Worm (Caenorhabditis elegans) whole organism, L4 larva: ENCODE results near the gene clh-4.

Source experiments
- F44E2.7 ChIP-seq: fragments of 200-800 bp; sonication (Bioruptor generic); IDR thresholded peaks from 2 replicates; pipeline ENCODE4 v2.1.2; 2022; ENCODE audit warnings: missing genetic modification characterization, missing compliant biosample characterization
- F49E8.2 ChIP-seq: sonication (generic microtip); optimal IDR thresholded peaks from 2 replicates; lab custom pipeline; 2016; ENCODE audit warnings: missing compliant biosample characterization, mild to moderate bottlenecking, missing genetic modification characterization, borderline replicate concordance
- Y105C5A.15 ChIP-seq: fragments of 200-800 bp; sonication (Bioruptor generic); IDR thresholded peaks from 2 replicates; pipeline ENCODE4 v1.3.6; 2022; ENCODE audit warnings: missing genetic modification characterization, missing compliant biosample characterization
- Y75B8A.6 ChIP-seq: fragments of 200-800 bp; sonication (Bioruptor generic); IDR thresholded peaks from 2 replicates; pipeline ENCODE4 v1.3.6; 2022; ENCODE audit warnings: missing genetic modification reagents, missing genetic modification characterization, missing compliant biosample characterization
- ZK337.2 ChIP-seq: fragments of 200-800 bp; sonication (Bioruptor generic); IDR thresholded peaks from 2 replicates; pipeline ENCODE4 v1.3.6; 2022; ENCODE audit warnings: missing genetic modification reagents, missing genetic modification characterization, missing compliant biosample characterization
- ama-1 ChIP-seq: fragments of 150-350 bp; optimal IDR thresholded peaks from 2 replicates; lab custom pipeline; 2014; ENCODE audit warnings: inconsistent platforms, mixed read lengths
- arid-1 ChIP-seq: fragments of 200-800 bp; sonication (Bioruptor generic); conservative IDR thresholded peaks from 2 replicates; pipeline ENCODE4 v1.3.6; 2022; ENCODE audit warnings: missing genetic modification reagents, missing genetic modification characterization, missing compliant biosample characterization
- attf-4 ChIP-seq: sonication (generic microtip); optimal IDR thresholded peaks from 3 replicates; lab custom pipeline; 2017; ENCODE audit warnings: missing biosample characterization, missing genetic modification characterization
- ceh-20 ChIP-seq: fragments of 200-800 bp; sonication (Bioruptor generic); IDR thresholded peaks from 2 replicates; pipeline ENCODE4 v1.3.6; 2022; ENCODE audit warnings: missing genetic modification reagents, missing genetic modification characterization, missing compliant biosample characterization
- ceh-32 ChIP-seq: sonication (generic microtip); optimal IDR thresholded peaks from 2 replicates; lab custom pipeline; 2016; ENCODE audit warnings: mild to moderate bottlenecking, missing genetic modification characterization, missing compliant biosample characterization; ENCODE audit not compliant: poor library complexity
- ceh-44 ChIP-seq: fragments of 200-800 bp; sonication (Bioruptor generic); IDR thresholded peaks from 2 replicates; pipeline ENCODE4 v1.3.6; 2022; ENCODE audit warnings: missing genetic modification reagents, missing genetic modification characterization, missing compliant biosample characterization
- ces-1 ChIP-seq: fragments of 150-350 bp; sonication (generic microtip); optimal IDR thresholded peaks from 4 replicates; lab custom pipeline; 2014; ENCODE audit warnings: missing biosample characterization, missing genetic modification reagents, missing genetic modification characterization
- ctbp-1 ChIP-seq: fragments of 200-800 bp; sonication (Bioruptor generic); IDR thresholded peaks from 2 replicates; pipeline ENCODE4 v1.3.6; 2022; ENCODE audit warnings: missing genetic modification reagents, missing genetic modification characterization, missing compliant biosample characterization
- daf-8 ChIP-seq: fragments of 200-800 bp; sonication (Bioruptor generic); IDR thresholded peaks from 2 replicates; pipeline ENCODE4 v1.3.6; 2022; ENCODE audit warnings: missing genetic modification characterization, missing compliant biosample characterization
- dmd-6 ChIP-seq: fragments of 200-800 bp; sonication (Bioruptor generic); IDR thresholded peaks from 2 replicates; pipeline ENCODE4 v1.3.6; 2022; ENCODE audit warnings: missing genetic modification reagents, missing genetic modification characterization, missing compliant biosample characterization
- dmd-8 ChIP-seq: fragments of 200-800 bp; sonication (Bioruptor generic); IDR thresholded peaks from 2 replicates; pipeline ENCODE4 v1.3.6; 2022; ENCODE audit warnings: missing genetic modification characterization, missing compliant biosample characterization
- dmd-9 ChIP-seq: fragments of 200-800 bp; sonication (Bioruptor generic); IDR thresholded peaks from 2 replicates; pipeline ENCODE4 v1.3.6; 2022; ENCODE audit warnings: missing genetic modification reagents, missing genetic modification characterization, missing compliant biosample characterization
- dpl-1 ChIP-seq: fragments of 150-350 bp; optimal IDR thresholded peaks from 2 replicates; lab custom pipeline; 2014; ENCODE audit warnings: missing biosample characterization, missing genetic modification reagents, missing genetic modification characterization
- egl-27 ChIP-seq: sonication (generic microtip); optimal IDR thresholded peaks from 3 replicates; lab custom pipeline; 2017; ENCODE audit warnings: missing biosample characterization, missing genetic modification reagents, missing genetic modification characterization
- fos-1 ChIP-seq: fragments of 150-350 bp; optimal IDR thresholded peaks from 2 replicates; lab custom pipeline; 2014; ENCODE audit warnings: missing biosample characterization, missing genetic modification characterization
- hif-1 ChIP-seq, 2 experiments: sonication (generic microtip); optimal IDR thresholded peaks; 2 replicates each; lab custom pipeline; 2016 to 2017; ENCODE audit warnings: missing compliant biosample characterization in 2 of 2, missing genetic modification characterization in 2 of 2, missing genetic modification reagents in 2 of 2, missing genotype in 2 of 2, mild to moderate bottlenecking in 1 of 2
- lim-7 ChIP-seq: fragments of 200-800 bp; sonication (Bioruptor generic); IDR thresholded peaks from 2 replicates; pipeline ENCODE4 v1.3.6; 2022; ENCODE audit warnings: missing genetic modification characterization, missing compliant biosample characterization
- lin-1 ChIP-seq: fragments of 200-800 bp; sonication (Bioruptor generic); IDR thresholded peaks from 2 replicates; pipeline ENCODE4 v1.3.6; 2022; ENCODE audit warnings: missing genetic modification reagents, missing genetic modification characterization, missing compliant biosample characterization
- lin-13 ChIP-seq: fragments of 150-350 bp; optimal IDR thresholded peaks from 2 replicates; lab custom pipeline; 2014; ENCODE audit warnings: missing biosample characterization, missing genetic modification reagents, missing genetic modification characterization
- lin-29 ChIP-seq: fragments of 200-800 bp; sonication (Bioruptor generic); IDR thresholded peaks from 2 replicates; pipeline ENCODE4 v1.3.6; 2022; ENCODE audit warnings: missing genetic modification reagents, missing genetic modification characterization, missing compliant biosample characterization
- madf-5 ChIP-seq, 2 experiments: fragments of 200-800 bp; sonication (Bioruptor generic); IDR thresholded peaks; 2 replicates each; pipeline ENCODE4 v1.3.6; 2022; ENCODE audit warnings: missing compliant biosample characterization in 2 of 2, missing genetic modification characterization in 2 of 2
- mdl-1 ChIP-seq, 2 experiments: fragments of 150-350 bp in 1 of 2; sonication (generic microtip) in 1 of 2; optimal IDR thresholded peaks; 2 replicates each; lab custom pipeline; 2014 to 2017; ENCODE audit warnings: missing biosample characterization in 2 of 2, missing genetic modification characterization in 2 of 2
- mdt-29 ChIP-seq: fragments of 200-800 bp; sonication (Bioruptor generic); IDR thresholded peaks from 2 replicates; pipeline ENCODE4 v1.3.6; 2022; ENCODE audit warnings: missing genetic modification reagents, missing genetic modification characterization, missing compliant biosample characterization
- mes-2 ChIP-seq: sonication (generic microtip); optimal IDR thresholded peaks from 2 replicates; lab custom pipeline; 2016; ENCODE audit warnings: missing genotype, mild to moderate bottlenecking, missing genetic modification characterization, missing compliant biosample characterization; ENCODE audit not compliant: poor library complexity, severe bottlenecking
- nhr-10 ChIP-seq: fragments of 150-350 bp; optimal IDR thresholded peaks from 2 replicates; lab custom pipeline; 2014; ENCODE audit warnings: missing biosample characterization, missing genetic modification characterization
- nhr-102 ChIP-seq: sonication (generic microtip); optimal IDR thresholded peaks from 2 replicates; lab custom pipeline; 2016; ENCODE audit warnings: mild to moderate bottlenecking, missing genetic modification characterization, moderate library complexity, missing compliant biosample characterization
- nhr-11 ChIP-seq: fragments of 150-350 bp; optimal IDR thresholded peaks from 2 replicates; lab custom pipeline; 2014; ENCODE audit warnings: missing biosample characterization, missing genetic modification characterization
- nhr-111 ChIP-seq: fragments of 200-800 bp; sonication (Bioruptor generic); optimal IDR thresholded peaks from 2 replicates; lab custom pipeline; 2018; ENCODE audit warnings: mild to moderate bottlenecking, missing genetic modification characterization, missing compliant biosample characterization
- nhr-237 ChIP-seq: sonication (generic microtip); optimal IDR thresholded peaks from 2 replicates; lab custom pipeline; 2017; ENCODE audit warnings: missing biosample characterization, missing genetic modification characterization
- nhr-25 ChIP-seq: sonication (generic microtip); optimal IDR thresholded peaks from 2 replicates; lab custom pipeline; 2017; ENCODE audit warnings: missing genetic modification characterization, mild to moderate bottlenecking, missing compliant biosample characterization, antibody characterized with exemption, moderate library complexity, borderline replicate concordance; ENCODE audit not compliant: insufficient read depth
- nhr-41 ChIP-seq: fragments of 200-800 bp; sonication (Bioruptor generic); IDR thresholded peaks from 2 replicates; pipeline ENCODE4 v1.3.6; 2022; ENCODE audit warnings: missing genetic modification reagents, missing genetic modification characterization, missing compliant biosample characterization
- pha-4 ChIP-seq, 2 experiments: fragments of 150-350 bp in 1 of 2; fragments of 200-800 bp in 1 of 2; sonication (Bioruptor generic) in 1 of 2; IDR thresholded peaks in 1 of 2; optimal IDR thresholded peaks in 1 of 2; 2 replicates each; pipeline versions ENCODE4 v1.3.6 to Lab custom; 2014 to 2022; ENCODE audit warnings: missing genetic modification characterization in 2 of 2, missing genetic modification reagents in 2 of 2, missing biosample characterization in 1 of 2, missing compliant biosample characterization in 1 of 2
- php-3 ChIP-seq: fragments of 200-800 bp; sonication (Bioruptor generic); IDR thresholded peaks from 2 replicates; pipeline ENCODE4 v1.3.6; 2022; ENCODE audit warnings: missing genetic modification reagents, missing genetic modification characterization, missing compliant biosample characterization
- pqm-1 ChIP-seq: sonication (generic microtip); optimal IDR thresholded peaks from 2 replicates; lab custom pipeline; 2017; ENCODE audit warnings: missing biosample characterization, missing genetic modification characterization
- rbr-2 ChIP-seq: sonication (generic microtip); optimal IDR thresholded peaks from 2 replicates; lab custom pipeline; 2016; ENCODE audit warnings: missing genotype, missing genetic modification characterization, missing compliant biosample characterization
- saeg-2 ChIP-seq: fragments of 200-800 bp; sonication (Bioruptor generic); IDR thresholded peaks from 2 replicates; pipeline ENCODE4 v1.3.6; 2022; ENCODE audit warnings: missing genetic modification reagents, missing genetic modification characterization, missing compliant biosample characterization
- set-16 ChIP-seq: fragments of 200-800 bp; sonication (Bioruptor generic); IDR thresholded peaks from 2 replicates; pipeline ENCODE4 v1.3.6; 2022; ENCODE audit warnings: missing genetic modification reagents, missing genetic modification characterization, missing compliant biosample characterization
- snpc-4 ChIP-seq: fragments of 150-350 bp; optimal IDR thresholded peaks from 2 replicates; lab custom pipeline; 2014; ENCODE audit warnings: missing biosample characterization, missing genetic modification characterization
- spr-1 ChIP-seq: sonication (generic microtip); optimal IDR thresholded peaks from 2 replicates; lab custom pipeline; 2016; ENCODE audit warnings: mild to moderate bottlenecking, missing genetic modification characterization, missing compliant biosample characterization
- tag-97 ChIP-seq: fragments of 200-800 bp; sonication (Bioruptor generic); IDR thresholded peaks from 2 replicates; pipeline ENCODE4 v1.3.6; 2022; ENCODE audit warnings: missing genetic modification characterization, missing compliant biosample characterization
- unc-130 ChIP-seq: sonication (generic microtip); optimal IDR thresholded peaks from 2 replicates; lab custom pipeline; 2016; ENCODE audit warnings: missing genetic modification reagents, missing genetic modification characterization, missing compliant biosample characterization
- unc-62 ChIP-seq, 3 experiments: fragments of 150-350 bp in 1 of 3; sonication (generic microtip); optimal IDR thresholded peaks in 2 of 3; peaks in 1 of 3; 1 replicate in 1 of 3; 2 replicates in 2 of 3; lab custom pipeline; 2014 to 2017; ENCODE audit warnings: missing biosample characterization in 3 of 3, missing genetic modification characterization in 3 of 3, missing genetic modification reagents in 3 of 3, missing genotype in 1 of 3
- zag-1 ChIP-seq: fragments of 150-350 bp; optimal IDR thresholded peaks from 2 replicates; lab custom pipeline; 2014; ENCODE audit warnings: missing biosample characterization, missing genetic modification characterization
- zfp-2 ChIP-seq: sonication (generic microtip); optimal IDR thresholded peaks from 2 replicates; lab custom pipeline; 2016; ENCODE audit warnings: mild to moderate bottlenecking, missing genetic modification characterization, missing compliant biosample characterization
- ztf-11 ChIP-seq: fragments of 150-350 bp; optimal IDR thresholded peaks from 2 replicates; lab custom pipeline; 2014; ENCODE audit warnings: missing biosample characterization, missing genetic modification characterization
- ztf-7 ChIP-seq: fragments of 150-350 bp; optimal IDR thresholded peaks from 2 replicates; lab custom pipeline; 2014; ENCODE audit warnings: missing biosample characterization, missing genetic modification characterization

Gene clh-4

ce11 chrX:4132243-4132642 lies 31.9 kb upstream of the clh-4 start (continued):
- TF ChIP-seq hif-1 (tag; optimal IDR thresholded peaks at IDR 0.05; lab: Kevin White, UChicago) (peak in 1 of 2 experiments; percentile 15), zag-1 (tag; lab: Kevin White, UChicago) (no peak), dmd-6 (peak; percentile 34; the same call in 1 of the 2 replicates), mes-2 (tag; lab: Kevin White, UChicago) (no peak), snpc-4 (tag; lab: Kevin White, UChicago) (no peak), pha-4 (GFP tag; IDR thresholded peaks at IDR 0.05; lab: Robert Waterston, UW) (no peak), pha-4 (tag; optimal IDR thresholded peaks at IDR 0.05; lab: Kevin White, UChicago) (no peak), saeg-2 (GFP tag; lab: Robert Waterston, UW) (no peak), mdt-29 (GFP tag; lab: Robert Waterston, UW) (no peak), ceh-32 (tag; lab: Kevin White, UChicago) (no peak), zfp-2 (tag; lab: Kevin White, UChicago) (no peak), F49E8.2 (no peak), lin-1 (GFP tag; lab: Robert Waterston, UW) (no peak), dmd-9 (no peak), ztf-7 (no peak), nhr-41 (GFP tag; lab: Robert Waterston, UW) (no peak), egl-27 (tag; lab: Kevin White, UChicago) (no peak), attf-4 (tag; lab: Kevin White, UChicago) (no peak), unc-130 (GFP tag; lab: Kevin White, UChicago) (no peak), ctbp-1 (GFP tag; lab: Robert Waterston, UW) (no peak), Y105C5A.15 (GFP tag; lab: Robert Waterston, UW) (no peak), dmd-8 (GFP tag; lab: Robert Waterston, UW) (no peak), rbr-2 (tag; lab: Kevin White, UChicago) (no peak), fos-1 (tag; lab: Kevin White, UChicago) (no peak), nhr-237 (no peak), lin-13 (GFP tag; lab: Kevin White, UChicago) (no peak), nhr-25 (peak; percentile 26), arid-1 (GFP tag; lab: Robert Waterston, UW) (no peak), ztf-11 (no peak), ces-1 (GFP tag; lab: Kevin White, UChicago) (no peak), pqm-1 (tag; lab: Kevin White, UChicago) (no peak), ama-1 (no peak), Y75B8A.6 (GFP tag; lab: Robert Waterston, UW) (no peak), daf-8 (no peak), lim-7 (no peak), set-16 (GFP tag; lab: Robert Waterston, UW) (no peak), dpl-1 (GFP tag; lab: Kevin White, UChicago) (peak; percentile 38), nhr-11 (tag; lab: Kevin White, UChicago) (peak; percentile 7), ceh-44 (GFP tag; lab: Robert Waterston, UW) (no peak), php-3 (no peak), madf-5 (GFP tag; IDR thresholded peaks at IDR 0.05; lab: Robert Waterston, UW) (no peak), F44E2.7 (GFP tag; lab: Robert Waterston, UW) (no peak), nhr-10 (tag; lab: Kevin White, UChicago) (peak; percentile 48), ceh-20 (GFP tag; lab: Robert Waterston, UW) (peak; percentile 48; the same call in 1 of the 2 replicates), spr-1 (no peak), ZK337.2 (GFP tag; lab: Robert Waterston, UW) (no peak), lin-29 (GFP tag; lab: Robert Waterston, UW) (no peak), nhr-111 (GFP tag; lab: Kevin White, UChicago) (no peak), unc-62 (GFP tag; optimal IDR thresholded peaks at IDR 0.05 in 1 of 2; lab: Kevin White, UChicago) (peak in 1 of 2 experiments; percentile 96), unc-62 (tag; optimal IDR thresholded peaks at IDR 0.05; lab: Kevin White, UChicago) (no peak), mdl-1 (tag; optimal IDR thresholded peaks at IDR 0.05; lab: Kevin White, UChicago) (peak in 1 of 2 experiments; percentile 79), nhr-102 (tag; lab: Kevin White, UChicago) (no peak), tag-97 (GFP tag; lab: Robert Waterston, UW) (no peak)
